Worm (Caenorhabditis elegans): Measurements from ENCODE around the gene aagr-1.

aagr-1 gene

DNA sequence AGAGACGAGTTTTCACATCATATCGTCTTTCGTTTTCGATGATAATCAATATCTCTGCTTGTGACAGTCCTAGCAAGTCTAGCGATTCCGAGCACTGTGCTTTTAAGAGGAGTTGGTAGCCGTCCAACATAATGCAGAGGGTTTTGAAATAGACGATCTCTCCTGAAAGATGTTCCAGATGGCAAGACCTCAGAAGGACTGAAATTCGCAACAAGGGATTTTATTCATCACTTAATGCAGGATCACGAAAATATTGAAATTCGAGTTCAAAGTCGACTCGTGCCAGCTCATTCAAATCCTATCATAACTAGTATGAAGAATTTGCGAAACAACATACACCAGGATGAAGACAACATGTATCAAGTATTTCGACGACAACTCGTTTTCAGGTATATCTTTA lies 11.2 kb downstream of the aagr-1 start, which contains the start of gene D2096.7 (continued):
- TF ChIP-seq hsf-1 (GFP tag; IDR thresholded peaks at IDR 0.05) = peak; percentile 91
- TF ChIP-seq ccch-3 (GFP tag; optimal IDR thresholded peaks at IDR 0.05) = no peak
- no peak for TF ChIP-seq let-526 (GFP tag; IDR thresholded peaks at IDR 0.05)
- TF ChIP-seq mcd-1 (GFP tag; IDR thresholded peaks at IDR 0.05) = peak; percentile 54; the same call in 1 of the 2 replicates
- TF ChIP-seq aptf-3 (GFP tag; IDR thresholded peaks at IDR 0.05) = peak; percentile 94
- TF ChIP-seq dox-1 (GFP tag; IDR thresholded peaks at IDR 0.05) = peak; percentile 70
- peak; percentile 96; the same call in 1 of the 2 replicates for TF ChIP-seq ceh-58 (GFP tag; IDR thresholded peaks at IDR 0.05)
- TF ChIP-seq Y79H2A.3 (GFP tag; conservative IDR thresholded peaks at IDR 0.05) = peak; percentile 77
- TF ChIP-seq hlh-26 (GFP tag; conservative IDR thresholded peaks at IDR 0.05) = peak; percentile 68; the same call in 1 of the 2 replicates
- TF ChIP-seq bed-2 (GFP tag; IDR thresholded peaks at IDR 0.05) = no peak
- TF ChIP-seq ama-1 (optimal IDR thresholded peaks at IDR 0.05) = peak; percentile 74
- peak; percentile 76 to 95 for TF ChIP-seq ama-1 (GFP tag; optimal IDR thresholded peaks at IDR 0.05)
- peak; percentile 85 for TF ChIP-seq lin-26 (GFP tag; IDR thresholded peaks at IDR 0.05)
- TF ChIP-seq F49E8.2 (tag; optimal IDR thresholded peaks at IDR 0.05; ENCODE audit: insufficient read depth) = peak; percentile 95
- peak; percentile 54; the same call in 1 of the 2 replicates for TF ChIP-seq hmg-1.2 (GFP tag; IDR thresholded peaks at IDR 0.05)
- peak; percentile 89 for TF ChIP-seq attf-6 (GFP tag; IDR thresholded peaks at IDR 0.05)
- TF ChIP-seq rec-8 (tag; optimal IDR thresholded peaks at IDR 0.05) = no peak
- TF ChIP-seq lag-1 (GFP tag; IDR thresholded peaks at IDR 0.05) = no peak
- TF ChIP-seq unc-62 (GFP tag; optimal IDR thresholded peaks at IDR 0.05) = no peak
- peak; percentile 93 for TF ChIP-seq F52B5.7 (tag; optimal IDR thresholded peaks at IDR 0.05)
- TF ChIP-seq F55B11.4 (tag; optimal IDR thresholded peaks at IDR 0.05; ENCODE audit: borderline replicate concordance, insufficient read depth) = no peak
- TF ChIP-seq sdz-38 (tag; optimal IDR thresholded peaks at IDR 0.05) = no peak
- TF ChIP-seq nhr-120 (GFP tag; IDR thresholded peaks at IDR 0.05) = 0 out of 2 replicates have a peak, but pooled peaks have one; percentile 55
- peak; percentile 86 for TF ChIP-seq ceh-79 (tag; optimal IDR thresholded peaks at IDR 0.05)
- TF ChIP-seq ceh-40 (GFP tag; IDR thresholded peaks at IDR 0.05) = no peak
- TF ChIP-seq madf-8 (GFP tag; conservative IDR thresholded peaks at IDR 0.05) = no peak; the same call in 1 of the 2 replicates
- TF ChIP-seq F23B12.7 (tag; optimal IDR thresholded peaks at IDR 0.05; ENCODE audit: insufficient read depth) = no peak
- TF ChIP-seq ets-4 (GFP tag; optimal IDR thresholded peaks at IDR 0.05) = peak; percentile 69
- TF ChIP-seq egl-18 (GFP tag; IDR thresholded peaks at IDR 0.05) = peak; percentile 51; the same call in 1 of the 2 replicates
- TF ChIP-seq xnd-1 (tag; optimal IDR thresholded peaks at IDR 0.05) = peak; percentile 61

DNA sequence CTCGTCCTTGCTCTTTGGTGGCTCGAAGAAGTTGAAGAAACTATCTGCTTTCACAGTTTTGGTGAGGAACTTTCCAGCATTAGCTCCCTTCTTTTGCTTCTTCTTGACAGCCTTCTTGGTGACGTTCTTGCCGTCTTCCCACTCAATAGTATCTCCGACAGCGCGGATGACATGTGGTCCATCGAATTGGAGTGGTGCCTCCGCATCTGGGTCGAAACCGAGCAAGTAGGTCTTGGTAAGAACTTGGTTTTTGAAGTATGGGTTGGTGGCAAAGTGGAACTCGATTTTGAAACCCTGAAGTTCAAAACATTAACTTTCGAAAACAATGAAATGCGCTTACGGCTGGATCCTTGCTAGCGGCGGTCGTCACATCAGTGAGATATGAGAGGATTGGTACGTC lies 12.0 kb downstream of the aagr-1 start:
- 0 out of 2 replicates have a peak, but pooled peaks have one; percentile 80 for TF ChIP-seq ceh-58 (GFP tag; IDR thresholded peaks at IDR 0.05)
- 0 out of 2 replicates have a peak, but pooled peaks have one; percentile 12 for TF ChIP-seq nhr-120 (GFP tag; IDR thresholded peaks at IDR 0.05)
- peak; percentile 51; the same call in 1 of the 2 replicates for TF ChIP-seq lin-26 (GFP tag; IDR thresholded peaks at IDR 0.05)
- TF ChIP-seq chd-7 (tag; optimal IDR thresholded peaks at IDR 0.05) = no peak
- TF ChIP-seq T07F8.4 (tag; optimal IDR thresholded peaks at IDR 0.05) = no peak
- no peak for TF ChIP-seq ztf-6 (GFP tag; IDR thresholded peaks at IDR 0.05)
- TF ChIP-seq hsf-1 (GFP tag; IDR thresholded peaks at IDR 0.05) = no peak

DNA sequence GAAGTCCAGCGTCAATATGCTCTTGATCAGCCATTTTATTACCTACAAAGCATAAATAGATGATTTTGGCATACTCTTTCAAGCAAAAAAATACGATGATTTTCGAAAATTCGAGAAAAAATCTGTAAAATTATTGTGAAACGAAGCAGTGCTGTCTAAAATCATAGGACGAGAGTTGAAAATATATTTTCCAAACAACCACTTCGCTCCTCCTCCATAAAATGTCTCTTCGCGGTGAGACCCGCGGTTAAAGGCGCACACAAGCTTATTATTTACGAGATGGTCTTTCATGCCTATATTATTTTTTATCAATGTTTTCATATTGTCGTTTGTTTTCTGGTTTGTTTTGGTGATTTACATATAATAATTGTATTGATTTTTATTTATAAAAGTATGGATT lies 13.0 kb downstream of the aagr-1 start, which contains the start of gene nap-1:
TSS of gene nap-1 (minus strand) at position 42 of the 400 bp plus-strand sequence.
- TF ChIP-seq F33H1.4 (GFP tag; IDR thresholded peaks at IDR 0.05) (peak; percentile 92), nfya-1 (tag; optimal IDR thresholded peaks at IDR 0.05; ENCODE audit: borderline replicate concordance, insufficient read depth) (no peak), hmg-1.2 (GFP tag; IDR thresholded peaks at IDR 0.05) (peak; percentile 34; the same call in 1 of the 2 replicates), lin-40 (tag; optimal IDR thresholded peaks at IDR 0.05) (peak; percentile 37), rcor-1 (GFP tag; IDR thresholded peaks at IDR 0.05) (peak; percentile 51; the same call in 1 of the 2 replicates), snpc-4 (GFP tag; optimal IDR thresholded peaks at IDR 0.05) (no peak), snpc-4 (tag; optimal IDR thresholded peaks at IDR 0.05) (peak in 2 of 4 experiments; percentile 53 to 80), gei-17 (GFP tag; optimal IDR thresholded peaks at IDR 0.05) (no peak), nfyb-1 (GFP tag; IDR thresholded peaks at IDR 0.05) (0 out of 2 replicates have a peak, but pooled peaks have one; percentile 49), tbp1 (GFP tag; optimal IDR thresholded peaks at IDR 0.05) (peak; percentile 55), ceh-27 (GFP tag; optimal IDR thresholded peaks at IDR 0.05) (peak; percentile 55), pbrm-1 (GFP tag; IDR thresholded peaks at IDR 0.05) (peak; percentile 27; the same call in 1 of the 2 replicates), madf-6 (GFP tag; IDR thresholded peaks at IDR 0.05) (peak; percentile 50; the same call in 1 of the 2 replicates), aptf-3 (GFP tag; IDR thresholded peaks at IDR 0.05) (no peak), lsl-1 (GFP tag; optimal IDR thresholded peaks at IDR 0.05) (peak; percentile 28)
